Worm (Caenorhabditis elegans) whole organism, young adult: ENCODE results near the gene Y45G12B.2.

Experiments
- B0035.1 ChIP-seq: sonication (generic microtip); optimal IDR thresholded peaks from 2 replicates; lab custom pipeline; 2016; ENCODE audit warnings: missing genetic modification characterization, mild to moderate bottlenecking, missing compliant biosample characterization, missing genotype, missing genetic modification reagents
- B0336.3 ChIP-seq: fragments of 200-800 bp; sonication (Bioruptor generic); IDR thresholded peaks from 2 replicates; pipeline ENCODE4 v1.3.6; 2022; ENCODE audit warnings: missing genetic modification characterization, missing compliant biosample characterization
- D2030.7 ChIP-seq: fragments of 200-800 bp; sonication (Bioruptor generic); IDR thresholded peaks from 2 replicates; pipeline ENCODE4 v1.3.6; 2022; ENCODE audit warnings: missing genetic modification reagents, missing genetic modification characterization, missing compliant biosample characterization
- F52B5.7 ChIP-seq: sonication (generic microtip); optimal IDR thresholded peaks from 2 replicates; lab custom pipeline; 2016; ENCODE audit warnings: mild to moderate bottlenecking, missing genetic modification characterization, missing compliant biosample characterization
- F57C9.4 ChIP-seq: sonication (generic microtip); optimal IDR thresholded peaks from 2 replicates; lab custom pipeline; 2017; ENCODE audit warnings: mild to moderate bottlenecking, missing genetic modification characterization, missing compliant biosample characterization
- K11D2.4 ChIP-seq: fragments of 200-800 bp; sonication (Bioruptor generic); IDR thresholded peaks from 2 replicates; pipeline ENCODE4 v1.3.6; 2022; ENCODE audit warnings: missing genetic modification reagents, missing genetic modification characterization, missing compliant biosample characterization
- Y53G8AR.9 ChIP-seq: fragments of 200-800 bp; sonication (Bioruptor generic); conservative IDR thresholded peaks from 2 replicates; pipeline ENCODE4 v1.3.6; 2022; ENCODE audit warnings: missing genetic modification reagents, missing genetic modification characterization, missing compliant biosample characterization
- Y67H2A.10 ChIP-seq: fragments of 200-800 bp; sonication (Bioruptor generic); conservative IDR thresholded peaks from 2 replicates; pipeline ENCODE4 v1.3.6; 2022; ENCODE audit warnings: missing genetic modification reagents, missing genetic modification characterization, missing compliant biosample characterization
- Y79H2A.3 ChIP-seq: fragments of 200-800 bp; sonication (Bioruptor generic); conservative IDR thresholded peaks from 2 replicates; pipeline ENCODE4 v1.3.6; 2022; ENCODE audit warnings: missing genetic modification reagents, missing genetic modification characterization, missing compliant biosample characterization
- aptf-3 ChIP-seq: fragments of 200-800 bp; sonication (Bioruptor generic); IDR thresholded peaks from 2 replicates; pipeline ENCODE4 v1.3.6; 2022; ENCODE audit warnings: missing genetic modification characterization, missing compliant biosample characterization
- attf-3 ChIP-seq: fragments of 200-800 bp; sonication (Bioruptor generic); conservative IDR thresholded peaks from 2 replicates; pipeline ENCODE4 v1.3.6; 2022; ENCODE audit warnings: missing genetic modification reagents, missing genetic modification characterization, missing compliant biosample characterization
- attf-5 ChIP-seq: fragments of 200-800 bp; sonication (Bioruptor generic); optimal IDR thresholded peaks from 2 replicates; lab custom pipeline; 2018; ENCODE audit warnings: mild to moderate bottlenecking, missing genetic modification characterization, missing compliant biosample characterization
- attf-6 ChIP-seq: fragments of 200-800 bp; sonication (Bioruptor generic); IDR thresholded peaks from 2 replicates; pipeline ENCODE4 v1.3.6; 2022; ENCODE audit warnings: missing genetic modification reagents, missing genetic modification characterization, missing compliant biosample characterization
- bed-1 ChIP-seq: fragments of 200-800 bp; sonication (Bioruptor generic); IDR thresholded peaks from 2 replicates; pipeline ENCODE4 v1.3.6; 2022; ENCODE audit warnings: missing genetic modification reagents, missing genetic modification characterization, missing compliant biosample characterization
- ceh-100 ChIP-seq: fragments of 200-800 bp; sonication (Bioruptor generic); IDR thresholded peaks from 2 replicates; pipeline ENCODE4 v1.3.6; 2022; ENCODE audit warnings: missing genetic modification reagents, missing genetic modification characterization, missing compliant biosample characterization
- ceh-40 ChIP-seq: fragments of 200-800 bp; sonication (Bioruptor generic); IDR thresholded peaks from 2 replicates; pipeline ENCODE4 v1.3.6; 2022; ENCODE audit warnings: missing genetic modification characterization, missing compliant biosample characterization
- chd-7 ChIP-seq: sonication (generic microtip); optimal IDR thresholded peaks from 2 replicates; lab custom pipeline; 2016; ENCODE audit warnings: mild to moderate bottlenecking, missing genetic modification characterization, moderate library complexity, missing compliant biosample characterization
- dpff-1 ChIP-seq: sonication (generic microtip); optimal IDR thresholded peaks from 2 replicates; lab custom pipeline; 2017; ENCODE audit warnings: mild to moderate bottlenecking, missing genetic modification characterization, missing compliant biosample characterization
- egl-44 ChIP-seq: fragments of 200-800 bp; sonication (Bioruptor generic); IDR thresholded peaks from 2 replicates; pipeline ENCODE4 v1.3.6; 2022; ENCODE audit warnings: missing genetic modification reagents, missing genetic modification characterization, missing compliant biosample characterization
- ets-4 ChIP-seq: fragments of 200-800 bp; sonication (Bioruptor generic); optimal IDR thresholded peaks from 2 replicates; lab custom pipeline; 2018; ENCODE audit warnings: mild to moderate bottlenecking, missing genetic modification characterization, missing compliant biosample characterization
- gei-17 ChIP-seq: fragments of 200-800 bp; sonication (Bioruptor generic); optimal IDR thresholded peaks from 2 replicates; lab custom pipeline; 2018; ENCODE audit warnings: mild to moderate bottlenecking, missing genetic modification characterization, missing compliant biosample characterization
- hmg-1.2 ChIP-seq: fragments of 200-800 bp; sonication (Bioruptor generic); IDR thresholded peaks from 2 replicates; pipeline ENCODE4 v1.3.6; 2022; ENCODE audit warnings: missing genetic modification reagents, missing genetic modification characterization, missing compliant biosample characterization
- hrde-1 ChIP-seq: sonication (generic microtip); optimal IDR thresholded peaks from 2 replicates; lab custom pipeline; 2016; ENCODE audit warnings: missing genetic modification characterization, mild to moderate bottlenecking, missing compliant biosample characterization, moderate library complexity, missing genotype, missing genetic modification reagents, borderline replicate concordance
- lag-1 ChIP-seq: fragments of 200-800 bp; sonication (Bioruptor generic); IDR thresholded peaks from 2 replicates; pipeline ENCODE4 v1.3.6; 2022; ENCODE audit warnings: missing genetic modification reagents, missing genetic modification characterization, missing compliant biosample characterization
- let-526 ChIP-seq: fragments of 200-800 bp; sonication (Bioruptor generic); IDR thresholded peaks from 2 replicates; pipeline ENCODE4 v1.3.6; 2022; ENCODE audit warnings: missing genetic modification reagents, missing genetic modification characterization, missing compliant biosample characterization
- lin-26 ChIP-seq: fragments of 200-800 bp; sonication (Bioruptor generic); IDR thresholded peaks from 2 replicates; pipeline ENCODE4 v1.3.6; 2022; ENCODE audit warnings: missing genetic modification reagents, missing genetic modification characterization, missing compliant biosample characterization
- lsl-1 ChIP-seq: fragments of 200-800 bp; sonication (Bioruptor generic); optimal IDR thresholded peaks from 2 replicates; lab custom pipeline; 2018; ENCODE audit warnings: mild to moderate bottlenecking, missing genetic modification characterization, moderate library complexity, missing compliant biosample characterization
- lsy-27 ChIP-seq: sonication (generic microtip); optimal IDR thresholded peaks from 2 replicates; lab custom pipeline; 2017; ENCODE audit warnings: missing genetic modification characterization, mild to moderate bottlenecking, missing compliant biosample characterization, antibody characterized with exemption, missing genotype, borderline replicate concordance; ENCODE audit not compliant: insufficient read depth
- madf-6 ChIP-seq: fragments of 200-800 bp; sonication (Bioruptor generic); IDR thresholded peaks from 2 replicates; pipeline ENCODE4 v1.3.6; 2022; ENCODE audit warnings: missing genetic modification reagents, missing genetic modification characterization, missing compliant biosample characterization
- madf-8 ChIP-seq: fragments of 200-800 bp; sonication (Bioruptor generic); conservative IDR thresholded peaks from 2 replicates; pipeline ENCODE4 v1.3.6; 2022; ENCODE audit warnings: missing genetic modification reagents, missing genetic modification characterization, missing compliant biosample characterization
- mel-28 ChIP-seq: sonication (generic microtip); optimal IDR thresholded peaks from 2 replicates; lab custom pipeline; 2016; ENCODE audit warnings: borderline replicate concordance, mild to moderate bottlenecking, missing genetic modification characterization, missing compliant biosample characterization
- mes-4 ChIP-seq: sonication (generic microtip); optimal IDR thresholded peaks from 2 replicates; lab custom pipeline; 2016; ENCODE audit warnings: missing genotype, missing genetic modification characterization, missing compliant biosample characterization
- mxl-1 ChIP-seq: sonication (generic microtip); optimal IDR thresholded peaks from 2 replicates; lab custom pipeline; 2016; ENCODE audit warnings: missing genetic modification characterization, missing compliant biosample characterization
- nfyb-1 ChIP-seq: fragments of 200-800 bp; sonication (Bioruptor generic); IDR thresholded peaks from 2 replicates; pipeline ENCODE4 v1.3.6; 2022; ENCODE audit warnings: missing genetic modification reagents, missing genetic modification characterization, missing compliant biosample characterization
- nhr-120 ChIP-seq: fragments of 200-800 bp; sonication (Bioruptor generic); IDR thresholded peaks from 2 replicates; pipeline ENCODE4 v1.3.6; 2022; ENCODE audit warnings: missing genetic modification characterization, missing compliant biosample characterization
- rpc-1 ChIP-seq, 2 experiments: fragments of 150-350 bp in 1 of 2; sonication (generic microtip) in 1 of 2; optimal IDR thresholded peaks; 2 replicates each; lab custom pipeline; 2014 to 2018; ENCODE audit warnings: missing biosample characterization in 1 of 2, missing genetic modification characterization in 1 of 2, missing genetic modification reagents in 1 of 2, missing genotype in 1 of 2
- sdz-38 ChIP-seq: sonication (generic microtip); optimal IDR thresholded peaks from 2 replicates; lab custom pipeline; 2016; ENCODE audit warnings: missing genotype, missing genetic modification characterization, missing compliant biosample characterization
- snpc-3.4 ChIP-seq: sonication (generic microtip); optimal IDR thresholded peaks from 2 replicates; lab custom pipeline; 2017; ENCODE audit warnings: missing genetic modification characterization, mild to moderate bottlenecking, missing compliant biosample characterization, antibody characterized with exemption, moderate library complexity, missing genotype, missing genetic modification reagents
- snpc-4 ChIP-seq, 5 experiments: fragments of 150-350 bp in 1 of 5; sonication (generic microtip) in 4 of 5; optimal IDR thresholded peaks; 2 replicates each; lab custom pipeline; 2014 to 2018; ENCODE audit warnings: missing genetic modification characterization in 5 of 5, missing biosample characterization in 3 of 5, antibody characterized with exemption in 2 of 5, mild to moderate bottlenecking in 2 of 5, missing compliant biosample characterization in 2 of 5, missing genotype in 2 of 5, moderate library complexity in 2 of 5, missing genetic modification reagents in 1 of 5
- sptf-2 ChIP-seq: fragments of 200-800 bp; sonication (Bioruptor generic); optimal IDR thresholded peaks from 2 replicates; lab custom pipeline; 2018; ENCODE audit warnings: mild to moderate bottlenecking, missing genetic modification characterization, missing compliant biosample characterization
- tbp1 ChIP-seq: fragments of 200-800 bp; sonication (Bioruptor generic); optimal IDR thresholded peaks from 2 replicates; lab custom pipeline; 2018; ENCODE audit warnings: mild to moderate bottlenecking, missing genetic modification characterization, missing compliant biosample characterization
- unc-62 ChIP-seq: fragments of 150-350 bp; optimal IDR thresholded peaks from 2 replicates; lab custom pipeline; 2014; ENCODE audit warnings: missing biosample characterization, missing genetic modification reagents, missing genetic modification characterization
- zim-3 ChIP-seq: sonication (generic microtip); optimal IDR thresholded peaks from 2 replicates; lab custom pipeline; 2017; ENCODE audit warnings: mild to moderate bottlenecking, missing genetic modification characterization, moderate library complexity, missing compliant biosample characterization
- ztf-18 ChIP-seq: sonication (generic microtip); optimal IDR thresholded peaks from 2 replicates; lab custom pipeline; 2016; ENCODE audit warnings: missing genotype, mild to moderate bottlenecking, missing genetic modification characterization, missing compliant biosample characterization
- ztf-22 ChIP-seq: fragments of 200-800 bp; sonication (Bioruptor generic); optimal IDR thresholded peaks from 2 replicates; lab custom pipeline; 2018; ENCODE audit warnings: mild to moderate bottlenecking, missing genetic modification characterization, moderate library complexity, missing compliant biosample characterization
- ztf-3 ChIP-seq: fragments of 200-800 bp; sonication (Bioruptor generic); optimal IDR thresholded peaks from 2 replicates; lab custom pipeline; 2018; ENCODE audit warnings: mild to moderate bottlenecking, missing genetic modification characterization, missing compliant biosample characterization

Gene Y45G12B.2

ce11 chrV:2728236-2728635 lies 33.7 kb downstream of the Y45G12B.2 start, which contains the start of gene str-33:
Gene str-33, plus strand, starts transcription at chrV:2728536.
- TF ChIP-seq K11D2.4, result no peak
- no peak for TF ChIP-seq ceh-40 (GFP tag; lab: Robert Waterston, UW)
- no peak for TF ChIP-seq attf-3 (GFP tag; lab: Robert Waterston, UW)
- TF ChIP-seq rpc-1 (optimal IDR thresholded peaks at IDR 0.05; lab: Kevin White, UChicago), result no peak
- TF ChIP-seq rpc-1 (tag; optimal IDR thresholded peaks at IDR 0.05; lab: Kevin White, UChicago), result no peak
- no peak for TF ChIP-seq ceh-100 (GFP tag; lab: Robert Waterston, UW)
- TF ChIP-seq F57C9.4, result no peak
- no peak for TF ChIP-seq mxl-1 (tag; lab: Kevin White, UChicago)
- no peak for TF ChIP-seq egl-44 (GFP tag; lab: Robert Waterston, UW)
- TF ChIP-seq snpc-3.4 (tag; lab: Kevin White, UChicago), result no peak
- no peak for TF ChIP-seq aptf-3
- no peak for TF ChIP-seq madf-8 (GFP tag; lab: Robert Waterston, UW)
- TF ChIP-seq mes-4, result no peak
- no peak for TF ChIP-seq lsl-1 (GFP tag; lab: Kevin White, UChicago)
- no peak for TF ChIP-seq sptf-2 (GFP tag; lab: Kevin White, UChicago)

ce11 chrV:2730784-2731480 lies 36.4 kb downstream of the Y45G12B.2 start, which contains the start of gene dod-3:
Gene dod-3, minus strand, starts transcription at chrV:2731098.
- TF ChIP-seq hmg-1.2 (GFP tag; lab: Robert Waterston, UW), result no peak
- no peak for TF ChIP-seq dpff-1 (tag; lab: Kevin White, UChicago)
- no peak for TF ChIP-seq Y79H2A.3
- TF ChIP-seq D2030.7 (GFP tag; lab: Robert Waterston, UW), result no peak
- no peak for TF ChIP-seq mel-28 (tag; lab: Kevin White, UChicago)
- no peak for TF ChIP-seq nhr-120 (GFP tag; lab: Robert Waterston, UW)
- no peak for TF ChIP-seq Y67H2A.10 (GFP tag; lab: Robert Waterston, UW)
- TF ChIP-seq nfyb-1 (GFP tag; lab: Robert Waterston, UW), result peak; percentile 50; the same call in 1 of the 2 replicates
- no peak for TF ChIP-seq snpc-3.4 (tag; lab: Kevin White, UChicago)
- peak; percentile 65 for TF ChIP-seq ets-4 (GFP tag; lab: Kevin White, UChicago)
- TF ChIP-seq zim-3, result no peak
- TF ChIP-seq lag-1 (GFP tag; lab: Robert Waterston, UW), result no peak
- no peak for TF ChIP-seq madf-6
- no peak for TF ChIP-seq mes-4
- no peak for TF ChIP-seq sdz-38 (tag; lab: Kevin White, UChicago)
- TF ChIP-seq hrde-1, result no peak
- TF ChIP-seq tbp1 (GFP tag; lab: Kevin White, UChicago), result peak; percentile 27
- no peak for TF ChIP-seq Y53G8AR.9
- no peak for TF ChIP-seq B0035.1 (tag; lab: Kevin White, UChicago)
- TF ChIP-seq attf-3 (GFP tag; lab: Robert Waterston, UW), result no peak
- TF ChIP-seq ztf-22 (GFP tag; lab: Kevin White, UChicago), result peak; percentile 70
- no peak for TF ChIP-seq attf-6
- no peak for TF ChIP-seq gei-17
- no peak for TF ChIP-seq ztf-18 (tag; lab: Kevin White, UChicago)
- no peak for TF ChIP-seq F52B5.7
- no peak for TF ChIP-seq lin-26 (GFP tag; lab: Robert Waterston, UW)
- TF ChIP-seq snpc-4 (GFP tag; optimal IDR thresholded peaks at IDR 0.05; lab: Kevin White, UChicago), result no peak
- no peak for TF ChIP-seq snpc-4 (tag; optimal IDR thresholded peaks at IDR 0.05; lab: Kevin White, UChicago)
- TF ChIP-seq let-526, result no peak
- TF ChIP-seq lsy-27 (tag; lab: Kevin White, UChicago), result no peak
- TF ChIP-seq unc-62 (GFP tag; lab: Kevin White, UChicago), result no peak
- TF ChIP-seq ztf-3 (GFP tag; lab: Kevin White, UChicago), result no peak
- peak; percentile 4 for TF ChIP-seq chd-7
- peak; percentile 19 for TF ChIP-seq attf-5
- TF ChIP-seq B0336.3 (GFP tag; lab: Robert Waterston, UW), result no peak; the same call in 1 of the 2 replicates
- no peak for TF ChIP-seq bed-1 (GFP tag; lab: Robert Waterston, UW)
